Fruit fly (Drosophila melanogaster): ENCODE results near the gene Swt1.
A peak's percentile ranks its signal among the peaks of the same experiment; 100 is the strongest.

The Swt1 gene

dm6 chrX:18101098-18101711 is 10.9 kb upstream of the Swt1 start, which contains the start of gene Mvb12:
Gene Mvb12, minus strand, starts transcription at chrX:18101314.
- no peak for TF ChIP-seq CG17801 (GFP tag; optimal IDR thresholded peaks at IDR 0.05; ENCODE audit: partially characterized antibody)

dm6 chrX:18100146-18100669 is 9.9 kb upstream of the Swt1 start:
- TF ChIP-seq CG17801 (GFP tag; optimal IDR thresholded peaks at IDR 0.05; ENCODE audit: partially characterized antibody), result no peak

dm6 chrX:18094747-18095352 is 4.5 kb upstream of the Swt1 start:
- TF ChIP-seq CG17801 (GFP tag; optimal IDR thresholded peaks at IDR 0.05; ENCODE audit: partially characterized antibody), result no peak

- TF ChIP-seq CG17801 (GFP tag; optimal IDR thresholded peaks at IDR 0.05; ENCODE audit: partially characterized antibody), result no peak
Observed at dm6 chrX:18094130-18094529, 3.8 kb upstream of the Swt1 start.

dm6 chrX:18092810-18093222 is 2.5 kb upstream of the Swt1 start, which contains the start of gene RhoGAP16F:
Gene RhoGAP16F, plus strand, starts transcription at chrX:18093145.
- TF ChIP-seq CG17801 (GFP tag; optimal IDR thresholded peaks at IDR 0.05; ENCODE audit: partially characterized antibody), result peak; percentile 88

dm6 chrX:18092126-18092525 is 1.8 kb upstream of the Swt1 start:
- no peak for TF ChIP-seq CG17801 (GFP tag; optimal IDR thresholded peaks at IDR 0.05; ENCODE audit: partially characterized antibody)

- peak; percentile 80 for TF ChIP-seq CG17801 (GFP tag; optimal IDR thresholded peaks at IDR 0.05; ENCODE audit: partially characterized antibody)
Observed at dm6 chrX:18091159-18091676, 909 bp upstream of the Swt1 start, which contains the start of gene scu. Gene scu, plus strand, starts transcription at chrX:18091259.

- no peak for TF ChIP-seq CG17801 (GFP tag; optimal IDR thresholded peaks at IDR 0.05; ENCODE audit: partially characterized antibody)
Observed at dm6 chrX:18088432-18088831, 1.9 kb downstream of the Swt1 start, which contains the start of gene CG7536. Gene CG7536, minus strand, starts transcription at chrX:18088532.

dm6 chrX:18085470-18085797 is 4.9 kb downstream of the Swt1 start, which contains the start of gene Ada3:
Gene Ada3, plus strand, starts transcription at chrX:18085761.
- peak; percentile 76 for TF ChIP-seq CG17801 (GFP tag; optimal IDR thresholded peaks at IDR 0.05; ENCODE audit: partially characterized antibody)

dm6 chrX:18084614-18085469 is 5.5 kb downstream of the Swt1 start:
- TF ChIP-seq CG17801 (GFP tag; optimal IDR thresholded peaks at IDR 0.05; ENCODE audit: partially characterized antibody), result no peak

dm6 chrX:18083528-18084365 is 6.6 kb downstream of the Swt1 start:
- TF ChIP-seq CG17801 (GFP tag; optimal IDR thresholded peaks at IDR 0.05; ENCODE audit: partially characterized antibody), result no peak

dm6 chrX:18082674-18083073 is 7.6 kb downstream of the Swt1 start:
- no peak for TF ChIP-seq CG17801 (GFP tag; optimal IDR thresholded peaks at IDR 0.05; ENCODE audit: partially characterized antibody)

dm6 chrX:18064183-18064582 is 26.1 kb downstream of the Swt1 start, which contains the start of gene Dhc16F:
Gene Dhc16F, plus strand, starts transcription at chrX:18064483.
- TF ChIP-seq CG17801 (GFP tag; optimal IDR thresholded peaks at IDR 0.05; ENCODE audit: partially characterized antibody), result no peak

dm6 chrX:18063144-18063772 is 27.1 kb downstream of the Swt1 start, which contains the start of gene Sh:
Gene Sh, minus strand, starts transcription at chrX:18063247.
- no peak for TF ChIP-seq CG17801 (GFP tag; optimal IDR thresholded peaks at IDR 0.05; ENCODE audit: partially characterized antibody)
